Worm (Caenorhabditis elegans): ENCODE data around the gene K06A1.2.

Gene K06A1.2

DNA sequence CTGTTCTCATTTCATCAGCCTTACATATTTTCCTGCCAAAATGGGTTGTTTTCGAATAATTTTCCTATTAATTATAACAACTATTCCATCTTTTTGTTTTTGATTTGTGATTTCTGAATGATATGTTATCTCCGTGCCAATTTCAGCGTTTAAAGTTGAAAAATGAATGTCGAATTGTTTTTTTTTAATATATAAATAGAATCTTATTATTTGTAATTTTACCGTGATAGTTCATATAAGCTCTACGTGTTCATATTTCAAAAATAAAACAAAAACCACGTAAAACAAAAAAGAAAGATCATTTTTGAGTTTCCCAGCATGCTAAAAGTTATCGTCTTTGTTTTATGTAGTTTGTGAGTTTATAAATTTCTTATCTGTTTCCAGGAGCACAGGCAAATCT is at the start of gene K06A1.2:
Gene K06A1.2 (plus strand): TSS at position 301 of the 400 bp plus-strand sequence.
- TF ChIP-seq ztf-11 (tag; optimal IDR thresholded peaks at IDR 0.05) = no peak

DNA sequence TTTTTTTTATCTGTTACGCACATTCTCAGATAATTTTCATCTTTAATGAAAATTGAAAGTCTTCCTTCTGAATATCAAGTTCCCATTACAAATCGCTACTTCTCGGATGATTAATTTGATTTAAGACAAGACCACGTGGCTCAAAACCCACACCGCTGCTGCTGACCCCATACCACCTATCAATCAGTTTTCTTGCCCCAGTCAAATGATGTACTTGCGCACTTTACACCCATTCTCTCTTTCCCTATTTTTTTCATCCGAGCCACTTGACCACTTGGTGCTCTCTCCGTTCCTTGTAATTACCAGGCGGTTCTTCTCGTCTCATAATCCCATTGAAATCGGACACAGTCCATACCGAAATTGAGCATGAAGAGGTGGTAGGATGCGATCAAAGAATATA is 49.8 kb upstream of the K06A1.2 start:
- TF ChIP-seq lin-39 (tag; optimal IDR thresholded peaks at IDR 0.05) (peak; percentile 50), nhr-76 (tag; optimal IDR thresholded peaks at IDR 0.05) (no peak)

DNA sequence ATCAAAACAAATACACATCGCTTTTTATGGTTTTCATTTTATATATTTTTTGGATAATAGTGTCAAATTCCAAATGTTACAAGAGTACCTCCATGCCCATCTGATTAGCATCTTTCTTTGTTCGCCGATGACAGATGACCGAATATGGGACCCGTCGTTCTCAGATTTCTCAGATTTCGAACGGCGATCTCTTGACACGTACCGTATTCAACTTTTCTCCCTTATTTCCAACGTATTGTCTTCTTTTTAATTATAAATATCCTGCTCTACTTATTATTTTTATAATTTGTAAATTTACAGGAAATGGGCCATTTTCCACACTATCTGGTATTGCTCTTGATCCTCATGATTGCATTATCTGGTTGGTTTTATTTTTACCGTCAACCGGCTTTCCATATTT is 45.4 kb upstream of the K06A1.2 start, which contains the start of gene zig-10:
Gene zig-10 (plus strand): TSS at position 301 of the 400 bp plus-strand sequence.
- TF ChIP-seq nhr-11 (tag; optimal IDR thresholded peaks at IDR 0.05) (no peak), ztf-11 (tag; optimal IDR thresholded peaks at IDR 0.05) (no peak), nhr-76 (tag; optimal IDR thresholded peaks at IDR 0.05) (no peak), elt-1 (tag; optimal IDR thresholded peaks at IDR 0.05) (no peak), nhr-237 (tag; optimal IDR thresholded peaks at IDR 0.05) (no peak), ceh-82 (tag; optimal IDR thresholded peaks at IDR 0.05) (no peak), nhr-77 (tag; optimal IDR thresholded peaks at IDR 0.05) (no peak), tbx-2 (tag; optimal IDR thresholded peaks at IDR 0.05) (no peak), fkh-2 (tag; optimal IDR thresholded peaks at IDR 0.05) (no peak), lin-39 (tag; optimal IDR thresholded peaks at IDR 0.05) (no peak), ZK546.5 (tag; optimal IDR thresholded peaks at IDR 0.05) (no peak), fos-1 (tag; optimal IDR thresholded peaks at IDR 0.05) (no peak), elt-3 (tag; optimal IDR thresholded peaks at IDR 0.05) (no peak)

DNA sequence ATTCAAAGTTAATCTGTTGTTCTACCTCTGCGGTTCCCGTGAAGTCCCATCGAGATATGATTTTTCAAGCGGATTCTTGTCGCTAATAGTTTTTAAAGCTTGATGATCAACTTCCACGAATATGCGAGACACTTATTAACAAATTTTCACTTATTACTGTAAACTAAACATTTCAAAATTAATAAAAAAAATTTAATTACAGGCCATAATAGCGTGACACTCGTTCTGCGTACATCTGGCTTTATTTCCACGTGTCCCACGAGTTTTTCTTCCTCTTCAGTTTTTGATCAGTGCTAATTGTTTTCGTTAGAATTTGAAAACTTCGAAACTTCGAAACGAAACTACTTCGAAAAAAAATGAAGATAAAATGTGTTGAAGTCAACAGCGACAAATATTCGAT is 42.2 kb upstream of the K06A1.2 start, which contains the start of gene btb-2:
Gene btb-2 (plus strand): TSS at position 301 of the 400 bp plus-strand sequence.
- TF ChIP-seq elt-3 (tag; optimal IDR thresholded peaks at IDR 0.05) = no peak
- no peak for TF ChIP-seq tbx-2 (tag; optimal IDR thresholded peaks at IDR 0.05)
- no peak for TF ChIP-seq nhr-23 (tag; optimal IDR thresholded peaks at IDR 0.05)
- no peak for TF ChIP-seq nfya-1 (tag; optimal IDR thresholded peaks at IDR 0.05; ENCODE audit: insufficient read depth)

DNA sequence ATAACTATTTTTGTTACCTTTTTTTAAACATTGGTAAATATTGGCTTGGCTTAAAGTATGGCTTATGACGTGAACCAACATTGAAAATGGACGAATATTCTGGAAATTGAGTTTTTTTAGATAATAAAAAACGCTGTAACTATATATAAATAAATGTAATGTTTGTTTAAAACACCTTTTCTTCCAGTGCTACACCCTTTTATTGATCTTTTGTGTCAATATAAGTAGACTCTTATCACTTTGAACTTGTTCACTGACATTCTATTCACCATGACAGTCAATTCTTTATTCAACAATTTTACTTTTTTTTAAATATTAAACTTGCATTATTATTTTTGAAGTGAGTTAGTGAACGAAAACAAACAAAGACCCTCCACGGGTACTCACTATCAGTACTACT is 40.6 kb upstream of the K06A1.2 start, which contains the start of gene T25D10.1:
Gene T25D10.1 (plus strand): TSS at position 169 of the 400 bp plus-strand sequence.
- TF ChIP-seq elt-2 (tag; optimal IDR thresholded peaks at IDR 0.05) (peak; percentile 46), ceh-28 (tag; optimal IDR thresholded peaks at IDR 0.05) (no peak), nhr-43 (tag; optimal IDR thresholded peaks at IDR 0.05; ENCODE audit: poor library complexity, severe bottlenecking) (no peak), nhr-23 (tag; optimal IDR thresholded peaks at IDR 0.05) (no peak), pha-4 (tag; optimal IDR thresholded peaks at IDR 0.05) (peak; percentile 61), daf-12 (tag; optimal IDR thresholded peaks at IDR 0.05) (no peak), eor-1 (tag; optimal IDR thresholded peaks at IDR 0.05) (no peak), nhr-237 (tag; optimal IDR thresholded peaks at IDR 0.05) (no peak), lsy-12 (tag; optimal IDR thresholded peaks at IDR 0.05) (no peak)

DNA sequence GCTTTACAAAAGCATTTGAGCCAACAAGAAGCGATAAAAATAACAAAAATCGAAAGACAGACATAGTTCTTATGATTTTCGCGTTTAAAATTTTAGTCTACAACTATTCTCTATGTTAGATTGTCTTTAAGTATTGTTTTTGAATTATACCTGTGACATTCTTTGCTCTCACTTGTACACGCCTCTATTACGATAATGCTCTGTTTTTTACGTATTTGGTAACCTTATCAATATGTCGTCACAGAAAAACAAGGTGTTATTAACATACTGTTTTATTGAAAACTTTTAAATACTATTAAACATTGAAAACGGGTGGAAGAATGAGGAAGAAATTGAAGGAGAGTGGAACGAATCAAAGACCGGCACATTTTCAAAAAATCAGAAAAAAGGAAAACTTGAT is 36.5 kb upstream of the K06A1.2 start, which contains the start of gene spp-11:
Gene spp-11 (minus strand): TSS at position 101 of the 400 bp plus-strand sequence.
- no peak for TF ChIP-seq ztf-11 (tag; optimal IDR thresholded peaks at IDR 0.05)
- no peak for TF ChIP-seq lsy-12 (tag; optimal IDR thresholded peaks at IDR 0.05)
- TF ChIP-seq skn-1 (tag; optimal IDR thresholded peaks at IDR 0.05) = no peak
- TF ChIP-seq jun-1 (tag; optimal IDR thresholded peaks at IDR 0.05) = no peak
- TF ChIP-seq nhr-77 (tag; optimal IDR thresholded peaks at IDR 0.05) = no peak
- no peak for TF ChIP-seq elt-1 (tag; optimal IDR thresholded peaks at IDR 0.05)
- no peak for TF ChIP-seq nfya-1 (tag; optimal IDR thresholded peaks at IDR 0.05; ENCODE audit: insufficient read depth)
- no peak for TF ChIP-seq mml-1 (tag; optimal IDR thresholded peaks at IDR 0.05)
- TF ChIP-seq eor-1 (tag; optimal IDR thresholded peaks at IDR 0.05) = no peak
- no peak for TF ChIP-seq nhr-25 (tag; optimal IDR thresholded peaks at IDR 0.05)
- no peak for TF ChIP-seq ceh-82 (tag; optimal IDR thresholded peaks at IDR 0.05)
- no peak for TF ChIP-seq lin-39 (tag; optimal IDR thresholded peaks at IDR 0.05)
- TF ChIP-seq fkh-10 (GFP tag; optimal IDR thresholded peaks at IDR 0.05) = no peak
- TF ChIP-seq sea-2 (GFP tag; optimal IDR thresholded peaks at IDR 0.05) = no peak
- TF ChIP-seq nhr-76 (tag; optimal IDR thresholded peaks at IDR 0.05) = no peak
- no peak for TF ChIP-seq egl-5 (tag; optimal IDR thresholded peaks at IDR 0.05)
- no peak for TF ChIP-seq ceh-16 (tag; optimal IDR thresholded peaks at IDR 0.05)
